Fruit fly (Drosophila melanogaster): ENCODE results near the gene ens.

- TF ChIP-seq pan (optimal IDR thresholded peaks at IDR 0.05) (no peak), usp (GFP tag; optimal IDR thresholded peaks at IDR 0.05) (no peak), psq (optimal IDR thresholded peaks at IDR 0.05) (no peak), Dll (optimal IDR thresholded peaks at IDR 0.05) (no peak), EcR (GFP tag; optimal IDR thresholded peaks at IDR 0.05) (no peak)
Measured at dm6 chr3L:4120358-4121349, 13.7 kb downstream of the ens start.

All from whole organism.